Fruit fly (Drosophila melanogaster) whole organism, embryonic: Measurements from ENCODE around the gene Srr.
A peak's percentile ranks its signal among the peaks of the same experiment; 100 is the strongest.

Source experiments
- Atf3 ChIP-seq: fragments of 200-800 bp; sonication (Bioruptor generic); optimal IDR thresholded peaks from 3 replicates; lab custom pipeline; 2016; ENCODE audit warnings: missing biosample characterization, missing genetic modification characterization
- B-H2 ChIP-seq: fragments of 200-800 bp; sonication (Bioruptor generic); optimal IDR thresholded peaks from 2 replicates; lab custom pipeline; 2018; ENCODE audit warnings: missing biosample characterization, mild to moderate bottlenecking, missing genetic modification characterization
- Bgb ChIP-seq: fragments of 200-800 bp; sonication (Bioruptor generic); IDR thresholded peaks from 2 replicates; pipeline ENCODE4 v1.3.6; 2022; ENCODE audit warnings: missing biosample characterization, missing genetic modification characterization; ENCODE audit not compliant: partially characterized antibody
- CG10366 ChIP-seq: fragments of 200-800 bp; sonication (Bioruptor generic); IDR thresholded peaks from 2 replicates; pipeline ENCODE4 v1.3.6; 2022; ENCODE audit warnings: missing biosample characterization, missing genetic modification characterization
- CG10462 ChIP-seq: fragments of 200-800 bp; sonication (Bioruptor generic); optimal IDR thresholded peaks from 2 replicates; lab custom pipeline; 2016; ENCODE audit warnings: missing biosample characterization, missing genetic modification characterization
- CG12071 ChIP-seq: fragments of 200-800 bp; sonication (Bioruptor generic); optimal IDR thresholded peaks from 3 replicates; lab custom pipeline; 2018; ENCODE audit warnings: missing biosample characterization, mild to moderate bottlenecking, missing genetic modification characterization
- CG12104 ChIP-seq: fragments of 200-800 bp; sonication (Bioruptor generic); optimal IDR thresholded peaks from 3 replicates; lab custom pipeline; 2016; ENCODE audit warnings: missing biosample characterization, missing genetic modification characterization
- CG12155 ChIP-seq: fragments of 200-800 bp; sonication (Bioruptor generic); optimal IDR thresholded peaks from 3 replicates; lab custom pipeline; 2016; ENCODE audit warnings: missing biosample characterization, missing genetic modification characterization
- CG12659 ChIP-seq: fragments of 200-800 bp; sonication (Bioruptor generic); optimal IDR thresholded peaks from 3 replicates; lab custom pipeline; 2017; ENCODE audit warnings: mild to moderate bottlenecking, missing biosample characterization, missing genetic modification reagents, missing genetic modification characterization
- CG12942 ChIP-seq: fragments of 200-800 bp; sonication (Bioruptor generic); optimal IDR thresholded peaks from 3 replicates; lab custom pipeline; 2016; ENCODE audit warnings: missing biosample characterization, missing genetic modification characterization
- CG15011 ChIP-seq: fragments of 200-800 bp; sonication (Bioruptor generic); optimal IDR thresholded peaks from 3 replicates; lab custom pipeline; 2018; ENCODE audit warnings: missing biosample characterization, mild to moderate bottlenecking, missing genetic modification characterization
- CG15269 ChIP-seq: fragments of 200-800 bp; sonication (Bioruptor generic); optimal IDR thresholded peaks from 2 replicates; lab custom pipeline; 2018; ENCODE audit warnings: missing biosample characterization, mild to moderate bottlenecking, missing genetic modification characterization, moderate library complexity
- CG17361 ChIP-seq: fragments of 200-800 bp; sonication (Bioruptor generic); IDR thresholded peaks from 3 replicates; pipeline ENCODE4 v1.3.6; 2022; ENCODE audit warnings: missing biosample characterization, missing genetic modification characterization
- CG17612 ChIP-seq: fragments of 200-800 bp; sonication (Bioruptor generic); IDR thresholded peaks from 2 replicates; pipeline ENCODE4 v1.3.6; 2022; ENCODE audit warnings: missing biosample characterization, missing genetic modification characterization
- CG31441 ChIP-seq: fragments of 200-800 bp; sonication (Bioruptor generic); IDR thresholded peaks from 2 replicates; pipeline ENCODE4 v1.3.6; 2022; ENCODE audit warnings: missing biosample characterization, missing genetic modification characterization
- CG4328 ChIP-seq: fragments of 200-800 bp; sonication (Bioruptor generic); optimal IDR thresholded peaks from 3 replicates; lab custom pipeline; 2017; ENCODE audit warnings: missing biosample characterization, missing genetic modification reagents, missing genetic modification characterization
- CG4854 ChIP-seq: fragments of 200-800 bp; sonication (Bioruptor generic); optimal IDR thresholded peaks from 2 replicates; lab custom pipeline; 2016; ENCODE audit warnings: missing biosample characterization, missing genetic modification characterization, inconsistent platforms
- CG6272 ChIP-seq: fragments of 200-800 bp; sonication (Bioruptor generic); IDR thresholded peaks from 2 replicates; pipeline ENCODE4 v1.3.6; 2022; ENCODE audit warnings: missing biosample characterization, missing genetic modification characterization
- CG6854 ChIP-seq: fragments of 200-800 bp; sonication (Bioruptor generic); optimal IDR thresholded peaks from 3 replicates; lab custom pipeline; 2017; ENCODE audit warnings: missing biosample characterization, mild to moderate bottlenecking, missing genetic modification characterization
- CG8388 ChIP-seq: fragments of 200-800 bp; sonication (Bioruptor generic); optimal IDR thresholded peaks from 2 replicates; lab custom pipeline; 2019; ENCODE audit warnings: missing biosample characterization, mild to moderate bottlenecking, missing genetic modification characterization, moderate library complexity
- Camta ChIP-seq: fragments of 200-800 bp; sonication (Bioruptor generic); optimal IDR thresholded peaks from 2 replicates; lab custom pipeline; 2016; ENCODE audit warnings: missing biosample characterization, missing genetic modification characterization
- D19B ChIP-seq: fragments of 200-800 bp; sonication (Bioruptor generic); optimal IDR thresholded peaks from 2 replicates; lab custom pipeline; 2017; ENCODE audit warnings: missing biosample characterization, mild to moderate bottlenecking, missing genetic modification characterization
- Dbx ChIP-seq: fragments of 200-800 bp; sonication (Bioruptor generic); IDR thresholded peaks from 3 replicates; pipeline ENCODE4 v1.3.6; 2022; ENCODE audit warnings: missing biosample characterization, missing genetic modification characterization
- Doc2 ChIP-seq: fragments of 200-800 bp; sonication (Bioruptor generic); IDR thresholded peaks from 2 replicates; pipeline ENCODE4 v1.3.6; 2022; ENCODE audit warnings: missing biosample characterization, missing genetic modification characterization
- HLH4C ChIP-seq: fragments of 200-800 bp; sonication (Bioruptor generic); IDR thresholded peaks from 3 replicates; pipeline ENCODE4 v1.3.6; 2022; ENCODE audit warnings: missing biosample characterization, missing genetic modification characterization; ENCODE audit not compliant: partially characterized antibody
- HLH54F ChIP-seq: fragments of 200-800 bp; sonication (Bioruptor generic); optimal IDR thresholded peaks from 3 replicates; lab custom pipeline; 2016; ENCODE audit warnings: missing biosample characterization, missing genetic modification characterization
- HLHmδ ChIP-seq: fragments of 200-800 bp; sonication (Bioruptor generic); optimal IDR thresholded peaks from 2 replicates; lab custom pipeline; 2018; ENCODE audit warnings: missing biosample characterization, mild to moderate bottlenecking, missing genetic modification characterization, moderate library complexity
- HmgD ChIP-seq: fragments of 200-800 bp; sonication (Bioruptor generic); optimal IDR thresholded peaks from 3 replicates; lab custom pipeline; 2016; ENCODE audit warnings: missing biosample characterization, missing genetic modification characterization
- Hmx ChIP-seq: fragments of 200-800 bp; sonication (Bioruptor generic); optimal IDR thresholded peaks from 2 replicates; lab custom pipeline; 2016; ENCODE audit warnings: missing biosample characterization, missing genetic modification characterization
- NC2β ChIP-seq: fragments of 200-800 bp; sonication (Bioruptor generic); optimal IDR thresholded peaks from 2 replicates; lab custom pipeline; 2016; ENCODE audit warnings: missing biosample characterization, missing genetic modification characterization
- NFAT ChIP-seq: fragments of 200-800 bp; sonication (Bioruptor generic); IDR thresholded peaks from 2 replicates; pipeline ENCODE4 v1.3.6; 2022; ENCODE audit warnings: missing biosample characterization, missing genetic modification characterization
- Pdp1 ChIP-seq, 2 experiments: fragments of 200-800 bp; sonication (Bioruptor generic); optimal IDR thresholded peaks; 3 replicates each; lab custom pipeline; 2016; ENCODE audit warnings: missing biosample characterization in 2 of 2, missing genetic modification characterization in 2 of 2, mild to moderate bottlenecking in 1 of 2, moderate library complexity in 1 of 2
- Scr ChIP-seq: fragments of 200-800 bp; sonication (Bioruptor generic); IDR thresholded peaks from 2 replicates; pipeline ENCODE4 v1.3.6; 2022; ENCODE audit warnings: missing biosample characterization, missing genetic modification characterization; ENCODE audit not compliant: partially characterized antibody
- Sry-δ ChIP-seq: fragments of 200-800 bp; sonication (Bioruptor generic); optimal IDR thresholded peaks from 2 replicates; lab custom pipeline; 2016; ENCODE audit warnings: missing biosample characterization, missing genetic modification characterization
- Stat92E ChIP-seq, 3 experiments: fragments of >200 bp in 2 of 3; fragments of 200-800 bp in 1 of 3; sonication (Bioruptor generic) in 1 of 3; optimal IDR thresholded peaks; 2 replicates each; lab custom pipeline; 2017 to 2019; ENCODE audit warnings: missing biosample characterization in 3 of 3, missing genetic modification characterization in 3 of 3, mild to moderate bottlenecking in 1 of 3, moderate library complexity in 1 of 3
- Xrp1 ChIP-seq: fragments of 200-800 bp; sonication (Bioruptor generic); IDR thresholded peaks from 2 replicates; pipeline ENCODE4 v1.3.6; 2022; ENCODE audit warnings: missing biosample characterization, missing genetic modification characterization
- bsh ChIP-seq, 2 experiments: fragments of 200-800 bp; sonication (Bioruptor generic); optimal IDR thresholded peaks; 2 replicates each; lab custom pipeline; 2017 to 2018; ENCODE audit warnings: mild to moderate bottlenecking in 2 of 2, missing biosample characterization in 2 of 2, missing genetic modification characterization in 2 of 2, moderate library complexity in 1 of 2
- btn ChIP-seq: fragments of 200-800 bp; sonication (Bioruptor generic); optimal IDR thresholded peaks from 2 replicates; lab custom pipeline; 2016; ENCODE audit warnings: missing biosample characterization, missing genetic modification characterization
- cato ChIP-seq: fragments of 200-800 bp; sonication (Bioruptor generic); optimal IDR thresholded peaks from 2 replicates; lab custom pipeline; 2016; ENCODE audit warnings: missing biosample characterization, missing genetic modification characterization, borderline replicate concordance
- ftz-f1 ChIP-seq: fragments of 200-800 bp; sonication (Bioruptor generic); optimal IDR thresholded peaks from 2 replicates; lab custom pipeline; 2016; ENCODE audit warnings: missing biosample characterization, missing genetic modification characterization
- gcm2 ChIP-seq: fragments of 200-800 bp; sonication (Bioruptor generic); optimal IDR thresholded peaks from 2 replicates; lab custom pipeline; 2016; ENCODE audit warnings: missing biosample characterization, missing genetic modification characterization
- gfzf ChIP-seq: fragments of 200-800 bp; sonication (Bioruptor generic); optimal IDR thresholded peaks from 2 replicates; lab custom pipeline; 2016; ENCODE audit warnings: missing biosample characterization, mild to moderate bottlenecking, missing genetic modification characterization, moderate library complexity
- h ChIP-seq: fragments of >200 bp; optimal IDR thresholded peaks from 2 replicates; lab custom pipeline; 2017
- kah ChIP-seq: fragments of 200-800 bp; sonication (Bioruptor generic); optimal IDR thresholded peaks from 2 replicates; lab custom pipeline; 2018; ENCODE audit warnings: missing biosample characterization, mild to moderate bottlenecking, missing genetic modification characterization
- pan ChIP-seq, 4 experiments: fragments of >200 bp in 3 of 4; fragments of 200-800 bp in 1 of 4; sonication (Bioruptor generic) in 1 of 4; optimal IDR thresholded peaks in 3 of 4; IDR thresholded peaks in 1 of 4; 2 replicates each; pipeline versions ENCODE4 v1.3.6 to Lab custom; 2017 to 2022; ENCODE audit warnings: missing biosample characterization in 2 of 4, missing genetic modification characterization in 2 of 4, mixed read lengths in 1 of 4
- prd ChIP-seq, 3 experiments: fragments of >200 bp in 2 of 3; fragments of 200-800 bp in 1 of 3; sonication (Bioruptor generic) in 1 of 3; optimal IDR thresholded peaks in 2 of 3; IDR thresholded peaks in 1 of 3; 2 replicates in 2 of 3; 3 replicates in 1 of 3; pipeline versions ENCODE4 v1.3.6 to Lab custom; 2017 to 2022; ENCODE audit warnings: missing biosample characterization in 1 of 3, missing genetic modification characterization in 1 of 3
- seq ChIP-seq: fragments of 200-800 bp; sonication (Bioruptor generic); IDR thresholded peaks from 2 replicates; pipeline ENCODE4 v1.3.6; 2022; ENCODE audit warnings: missing biosample characterization, missing genetic modification characterization
- sim ChIP-seq: fragments of 200-800 bp; sonication (Bioruptor generic); IDR thresholded peaks from 2 replicates; pipeline ENCODE4 v1.3.6; 2022; ENCODE audit warnings: missing biosample characterization, missing genetic modification characterization
- wor ChIP-seq: fragments of 200-800 bp; sonication (Bioruptor generic); IDR thresholded peaks from 2 replicates; pipeline ENCODE4 v1.3.6; 2022; ENCODE audit warnings: missing biosample characterization, missing genetic modification characterization

Gene Srr

DNA sequence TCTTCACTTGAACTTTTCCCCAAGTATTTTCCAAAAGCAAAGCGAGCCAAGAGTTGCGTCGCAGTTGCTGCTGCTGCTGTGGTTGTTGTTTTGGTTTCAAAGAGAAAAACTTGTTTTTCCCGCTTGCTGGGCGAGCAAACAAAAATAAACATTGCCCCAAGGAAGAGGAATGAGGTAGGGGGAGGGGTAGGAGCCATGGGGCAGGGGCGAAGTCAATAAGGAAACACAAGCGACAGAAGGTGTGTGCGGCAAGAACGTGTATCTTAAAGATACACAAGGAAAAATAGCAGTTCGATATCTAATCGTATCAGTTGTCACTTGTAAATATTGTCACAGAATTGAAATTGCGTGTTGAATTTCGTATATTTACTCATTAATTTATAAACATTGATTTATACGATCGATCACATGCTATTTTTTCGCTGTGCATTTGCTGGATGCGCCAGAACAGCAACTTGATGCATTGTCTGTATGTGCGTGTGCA, 28.4 kb downstream of the Srr start (continued):
- TF ChIP-seq CG6272 (no peak), CG15011 (GFP tag; lab: Kevin White, UChicago) (peak; percentile 66), seq (GFP tag; lab: Robert Waterston, UW) (0 out of 2 replicates have a peak, but pooled peaks have one; percentile 45), Sry-δ (GFP tag; lab: Kevin White, UChicago) (no peak), kah (GFP tag; lab: Kevin White, UChicago) (peak; percentile 64), CG10462 (GFP tag; lab: Kevin White, UChicago) (no peak), CG4854 (GFP tag; lab: Kevin White, UChicago) (peak; percentile 19), Hmx (no peak), Scr (GFP tag; lab: Robert Waterston, UW) (no peak), CG12155 (peak; percentile 20), ftz-f1 (no peak), HmgD (GFP tag; lab: Kevin White, UChicago) (no peak), Bgb (no peak), HLH4C (no peak), D19B (GFP tag; lab: Kevin White, UChicago) (no peak), CG17361 (peak; percentile 67), bsh (GFP tag; optimal IDR thresholded peaks at IDR 0.05; lab: Kevin White, UChicago) (peak; percentile 89 to 95), Doc2 (GFP tag; lab: Robert Waterston, UW) (no peak), btn (GFP tag; lab: Kevin White, UChicago) (no peak), HLH54F (GFP tag; lab: Kevin White, UChicago) (no peak), Dbx (peak; percentile 35; the same call in 1 of the 3 replicates), Camta (peak; percentile 36), B-H2 (GFP tag; lab: Kevin White, UChicago) (no peak), CG10366 (GFP tag; lab: Robert Waterston, UW) (peak; percentile 39), gfzf (GFP tag; lab: Kevin White, UChicago) (no peak), pan (optimal IDR thresholded peaks at IDR 0.05; lab: Kevin White, UChicago) (no peak), pan (GFP tag; optimal IDR thresholded peaks at IDR 0.05 in 1 of 2, IDR thresholded peaks at IDR 0.05 in 1 of 2) (peak in 1 of 2 experiments; percentile 68), h (lab: Kevin White, UChicago) (no peak), sim (peak; percentile 66), Xrp1 (peak; percentile 92), NC2β (GFP tag; lab: Kevin White, UChicago) (peak; percentile 53), CG12942 (GFP tag; lab: Kevin White, UChicago) (peak; percentile 23), CG15269 (tag; lab: Kevin White, UChicago) (peak; percentile 55), Pdp1 (GFP tag; optimal IDR thresholded peaks at IDR 0.05; lab: Kevin White, UChicago) (peak in 1 of 2 experiments; percentile 44), CG17612 (GFP tag; lab: Robert Waterston, UW) (0 out of 2 replicates have a peak, but pooled peaks have one; percentile 39), CG6854 (GFP tag; lab: Kevin White, UChicago) (peak; percentile 13), CG4328 (GFP tag; lab: Kevin White, UChicago) (peak; percentile 44), HLHmδ (GFP tag; lab: Kevin White, UChicago) (no peak), cato (GFP tag; lab: Kevin White, UChicago) (no peak), CG31441 (GFP tag; lab: Robert Waterston, UW) (peak; percentile 72), CG12071 (GFP tag; lab: Kevin White, UChicago) (peak; percentile 65), CG12104 (GFP tag; lab: Kevin White, UChicago) (peak; percentile 68), wor (GFP tag; lab: Robert Waterston, UW) (no peak), prd (optimal IDR thresholded peaks at IDR 0.05; lab: Kevin White, UChicago) (no peak), prd (GFP tag; IDR thresholded peaks at IDR 0.05; lab: Robert Waterston, UW) (peak; percentile 70; the same call in 2 of the 3 replicates), gcm2 (GFP tag; lab: Kevin White, UChicago) (no peak), Atf3 (no peak), CG12659 (GFP tag; lab: Kevin White, UChicago) (peak; percentile 47), CG8388 (GFP tag; lab: Kevin White, UChicago) (peak; percentile 72), Stat92E (GFP tag; optimal IDR thresholded peaks at IDR 0.05; lab: Kevin White, UChicago) (peak in 1 of 3 experiments; percentile 7), NFAT (0 out of 2 replicates have a peak, but pooled peaks have one; percentile 17)
